Worm (Caenorhabditis elegans): Measurements from ENCODE around the gene cox-16.

DNA sequence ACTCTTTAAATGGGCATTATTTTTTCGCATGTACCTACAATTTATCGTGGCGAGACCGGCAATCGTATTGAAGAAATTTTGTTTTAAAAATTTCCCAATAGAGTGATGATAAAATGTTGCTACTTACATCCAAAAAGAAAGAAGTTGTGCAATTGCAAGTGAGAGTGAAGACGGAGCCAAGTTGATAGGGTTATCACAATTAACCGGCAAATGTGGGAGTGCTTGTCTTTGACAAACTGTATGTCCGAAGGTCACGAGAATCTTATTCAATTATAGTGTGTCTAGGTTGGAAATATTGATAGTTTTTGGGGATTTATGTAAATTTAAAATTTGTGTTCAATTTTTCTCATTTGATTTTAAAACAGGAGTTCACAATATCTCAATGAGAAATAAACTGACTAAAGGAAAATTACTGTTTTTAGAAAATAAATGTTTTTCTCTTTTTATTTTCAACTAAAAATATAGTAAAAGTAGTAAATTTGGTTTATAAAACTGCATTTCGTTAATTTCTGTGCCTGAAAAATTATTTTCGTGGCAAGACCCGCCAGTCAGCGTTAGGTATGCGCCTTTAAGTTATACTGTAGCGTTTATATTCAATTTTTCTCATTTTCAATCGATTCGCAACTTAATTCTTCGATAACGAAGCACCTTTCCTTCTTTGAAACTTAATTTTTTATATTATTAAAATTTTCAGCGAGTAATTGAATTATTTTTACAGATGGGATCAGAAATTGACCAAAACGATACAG, 22.2 kb downstream of the cox-16 start, which contains the start of the genes hpo-15 and mms-19:
- TF ChIP-seq scrt-1 (GFP tag; IDR thresholded peaks at IDR 0.05) (no peak), F13C5.2 (tag; optimal IDR thresholded peaks at IDR 0.05) (no peak), pes-1 (GFP tag; IDR thresholded peaks at IDR 0.05) (no peak), hmg-4 (GFP tag; optimal IDR thresholded peaks at IDR 0.05) (no peak), tbx-37 (GFP tag; conservative IDR thresholded peaks at IDR 0.05) (no peak), ceh-13 (GFP tag; optimal IDR thresholded peaks at IDR 0.05) (no peak), ama-1 (optimal IDR thresholded peaks at IDR 0.05) (no peak), hnd-1 (tag; optimal IDR thresholded peaks at IDR 0.05) (no peak), tra-4 (tag; optimal IDR thresholded peaks at IDR 0.05) (no peak), aly-1 (tag; optimal IDR thresholded peaks at IDR 0.05) (no peak), flt-1 (GFP tag; IDR thresholded peaks at IDR 0.05) (no peak), ets-7 (tag; optimal IDR thresholded peaks at IDR 0.05) (no peak), tbx-11 (GFP tag; IDR thresholded peaks at IDR 0.05) (no peak), ceh-36 (tag; optimal IDR thresholded peaks at IDR 0.05) (no peak)
